Worm (Caenorhabditis elegans): ENCODE measurements around the gene ran-1.

- TF ChIP-seq mef-2 (tag; optimal IDR thresholded peaks at IDR 0.05) (no peak), snu-23 (GFP tag; optimal IDR thresholded peaks at IDR 0.05) (no peak), nhr-90 (tag; optimal IDR thresholded peaks at IDR 0.05; ENCODE audit: poor library complexity) (no peak), nhr-47 (tag; optimal IDR thresholded peaks at IDR 0.05) (no peak), fkh-8 (tag; optimal IDR thresholded peaks at IDR 0.05) (no peak), snpc-4 (tag; optimal IDR thresholded peaks at IDR 0.05) (no peak)
Measured at ce11 chrIII:10708484-10708883, 39.0 kb downstream of the ran-1 start.
